Worm (Caenorhabditis elegans): ENCODE data around the gene F21C10.4.

DNA sequence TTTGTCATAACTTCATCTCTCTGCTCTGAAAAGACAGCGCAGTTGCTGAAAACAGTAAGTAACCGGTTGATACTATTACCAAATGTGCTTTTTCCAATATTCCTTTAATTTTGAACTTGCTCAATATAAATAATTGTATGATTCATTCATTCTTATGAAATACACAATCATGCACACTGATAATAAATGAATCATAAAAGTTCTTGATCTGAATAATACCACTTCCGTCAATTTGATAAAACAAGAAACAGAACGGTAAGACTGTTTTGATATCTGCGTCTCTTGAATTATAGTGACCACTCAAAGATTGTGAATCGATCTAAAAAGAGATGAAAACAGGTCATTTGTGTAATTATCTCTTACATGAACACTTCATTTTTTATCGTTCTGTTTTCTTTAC, at the start of gene F21C10.4:
- TF ChIP-seq ama-1 (optimal IDR thresholded peaks at IDR 0.05) = no peak
- no peak for TF ChIP-seq pqm-1 (tag; optimal IDR thresholded peaks at IDR 0.05)
- TF ChIP-seq R02D3.7 (tag; optimal IDR thresholded peaks at IDR 0.05) = no peak
- TF ChIP-seq pha-4 (tag; optimal IDR thresholded peaks at IDR 0.05) = no peak
- TF ChIP-seq ztf-11 (tag; optimal IDR thresholded peaks at IDR 0.05) = no peak
- TF ChIP-seq lin-39 (tag; optimal IDR thresholded peaks at IDR 0.05) = no peak
- TF ChIP-seq zag-1 (tag; optimal IDR thresholded peaks at IDR 0.05) = no peak
- no peak for TF ChIP-seq unc-39 (tag; optimal IDR thresholded peaks at IDR 0.05)
- no peak for TF ChIP-seq fos-1 (tag; optimal IDR thresholded peaks at IDR 0.05)
